Fruit fly (Drosophila melanogaster): Measurements from ENCODE around the gene Poc1.

The Poc1 gene

DNA sequence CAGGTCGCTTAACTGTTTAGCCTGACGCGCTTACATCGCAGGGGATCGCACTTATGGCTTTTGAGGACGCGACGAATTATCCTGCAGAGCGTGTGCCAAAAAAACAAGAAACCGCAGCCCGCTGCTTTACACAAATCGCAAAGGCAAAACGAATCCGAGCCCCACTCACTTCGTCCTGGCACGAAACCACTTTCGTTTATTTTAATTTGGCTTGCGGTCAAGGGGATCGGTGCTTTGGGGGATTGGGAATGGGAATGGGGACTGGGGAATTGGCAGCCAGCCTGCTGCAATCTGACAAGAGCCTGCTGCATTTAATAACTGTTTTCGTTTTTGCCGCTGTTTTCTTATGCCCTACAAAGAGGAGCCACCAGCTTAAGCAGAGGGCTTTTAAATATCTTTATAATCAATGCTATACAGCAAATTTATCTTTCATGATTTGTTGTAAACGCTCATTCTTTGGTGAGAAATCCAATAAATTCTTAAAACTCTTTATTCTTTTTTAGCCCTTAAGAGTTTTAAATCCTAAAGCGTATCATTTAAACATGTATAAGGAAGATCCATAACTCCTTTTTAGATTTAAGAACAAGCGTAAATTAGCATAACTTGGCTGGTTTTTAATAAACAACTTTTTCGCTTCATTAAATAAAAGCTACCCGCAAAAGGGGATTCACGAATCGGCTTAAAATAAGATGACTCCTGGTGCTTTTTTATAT lies 20.2 kb upstream of the Poc1 start:
- TF ChIP-seq CG17801 (GFP tag; optimal IDR thresholded peaks at IDR 0.05; ENCODE audit: partially characterized antibody): no peak

DNA sequence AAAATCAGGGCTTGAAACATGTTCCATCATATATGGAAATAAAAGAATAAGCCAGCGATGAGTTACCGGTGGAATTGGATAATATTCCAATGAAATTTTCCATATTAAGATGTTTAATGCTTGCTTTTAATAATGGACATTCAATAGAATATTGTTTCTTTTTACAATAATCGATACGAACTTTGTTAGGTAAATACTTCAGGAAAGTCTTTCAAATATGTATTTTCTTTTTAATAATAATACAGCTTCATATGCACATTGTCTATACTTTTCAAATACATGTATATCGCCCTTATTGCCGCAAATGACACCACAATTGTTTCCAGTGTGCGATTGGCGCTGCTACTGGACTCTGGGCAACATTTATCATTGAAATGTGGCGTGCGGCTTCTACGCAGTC lies 17.1 kb upstream of the Poc1 start:
- TF ChIP-seq CG17801 (GFP tag; optimal IDR thresholded peaks at IDR 0.05; ENCODE audit: partially characterized antibody): no peak

DNA sequence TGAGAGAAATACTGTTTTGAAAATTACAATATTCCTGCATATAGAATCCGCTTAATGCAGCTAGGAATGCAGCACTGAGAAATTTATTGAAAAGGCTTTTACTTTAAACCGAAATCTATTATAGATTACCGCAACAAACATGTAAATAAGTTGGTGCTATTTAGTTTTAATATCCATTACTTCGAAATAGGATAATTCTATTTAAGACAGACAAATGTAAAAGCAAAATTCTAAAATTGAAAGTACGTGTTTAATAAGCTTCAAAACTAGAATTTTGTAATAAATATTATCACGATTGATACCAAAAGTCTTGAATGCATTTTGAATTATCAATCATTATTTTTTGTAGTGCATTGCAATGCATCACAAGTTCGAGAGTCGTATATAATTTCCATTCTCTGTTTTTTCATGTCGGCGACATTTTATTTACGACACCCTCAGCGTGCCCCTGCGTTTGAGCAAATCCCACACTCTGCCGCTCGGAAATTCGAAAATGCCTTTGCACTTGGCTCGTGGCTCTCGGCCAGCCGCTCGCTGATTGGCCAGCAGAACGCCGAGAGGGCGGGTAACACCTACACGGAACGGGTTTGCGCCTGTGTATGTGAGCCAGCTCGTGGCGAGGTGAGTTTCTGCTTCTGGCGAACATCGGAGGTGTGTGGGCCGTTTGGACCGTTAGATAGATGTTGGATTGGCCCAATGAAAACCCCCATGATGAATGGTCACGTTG lies 13.5 kb upstream of the Poc1 start:
- no peak for TF ChIP-seq CG17801 (GFP tag; optimal IDR thresholded peaks at IDR 0.05; ENCODE audit: partially characterized antibody)

DNA sequence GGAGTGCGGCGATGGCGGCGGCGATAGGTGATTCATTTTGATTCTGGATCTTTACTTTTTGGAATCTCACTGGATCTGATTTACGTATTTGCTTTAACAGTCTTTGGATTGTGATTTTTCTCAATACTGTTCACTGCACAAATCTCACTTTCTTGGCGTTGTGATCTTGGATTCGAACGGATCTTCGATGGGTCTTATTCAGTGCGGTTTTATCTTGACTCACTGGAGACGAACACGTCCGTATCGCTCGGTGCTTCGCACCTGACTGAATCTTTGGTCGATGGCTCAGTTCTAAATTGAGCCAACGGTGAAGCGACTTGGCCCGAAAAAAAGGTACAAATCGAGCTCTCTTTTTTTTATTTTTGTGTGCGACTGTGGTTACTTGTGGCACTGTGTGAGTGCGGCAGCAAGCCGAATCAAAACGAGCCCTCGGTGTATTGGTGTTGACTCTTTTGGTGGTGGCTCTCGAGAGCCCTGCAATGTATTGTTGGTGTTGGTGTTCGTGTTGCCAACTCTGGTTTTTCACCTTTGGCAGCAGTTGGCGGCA lies 11.1 kb upstream of the Poc1 start, which contains the start of gene sens:
sens (minus strand) TSS at position 254 of the 547 bp plus-strand sequence.
- no peak for TF ChIP-seq CG17801 (GFP tag; optimal IDR thresholded peaks at IDR 0.05; ENCODE audit: partially characterized antibody)

DNA sequence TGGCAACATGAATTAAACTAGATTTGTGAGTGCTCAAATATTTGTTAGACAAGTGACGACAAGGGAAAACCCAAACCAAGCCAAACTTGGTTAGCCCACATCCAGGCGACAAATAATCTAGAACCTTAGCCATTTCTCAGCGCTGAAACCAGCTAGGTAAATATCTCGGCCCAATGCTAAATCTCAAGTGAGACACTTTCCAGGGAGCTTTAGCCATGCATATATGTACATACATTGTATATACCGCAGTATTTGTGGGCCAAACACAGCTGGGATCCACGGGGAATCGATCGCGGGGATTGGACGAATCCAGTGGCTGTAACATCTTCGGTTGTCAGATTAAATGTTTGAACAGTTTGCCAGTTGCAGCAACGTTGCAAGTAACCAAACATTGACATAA lies 7.8 kb upstream of the Poc1 start:
- no peak for TF ChIP-seq CG17801 (GFP tag; optimal IDR thresholded peaks at IDR 0.05; ENCODE audit: partially characterized antibody)

DNA sequence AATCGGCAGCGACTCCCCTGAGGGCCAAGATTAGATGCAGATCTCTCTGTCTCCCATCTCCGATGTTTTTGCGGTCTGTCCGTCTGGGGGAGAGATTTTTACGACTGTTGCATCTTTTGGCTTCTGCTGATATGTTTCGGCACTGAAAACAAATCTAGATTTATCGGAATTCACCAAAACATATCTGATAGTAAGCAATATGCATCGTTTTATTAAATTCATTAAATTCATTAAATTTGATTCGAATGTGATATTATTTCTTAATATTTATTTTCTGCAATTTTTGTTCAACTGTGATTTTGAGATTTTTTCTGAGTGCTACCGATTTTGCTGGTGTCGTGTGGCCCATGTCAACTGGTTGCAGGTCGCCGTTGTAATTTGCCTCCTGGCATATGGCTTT lies 3.7 kb upstream of the Poc1 start:
- no peak for TF ChIP-seq CG17801 (GFP tag; optimal IDR thresholded peaks at IDR 0.05; ENCODE audit: partially characterized antibody)

DNA sequence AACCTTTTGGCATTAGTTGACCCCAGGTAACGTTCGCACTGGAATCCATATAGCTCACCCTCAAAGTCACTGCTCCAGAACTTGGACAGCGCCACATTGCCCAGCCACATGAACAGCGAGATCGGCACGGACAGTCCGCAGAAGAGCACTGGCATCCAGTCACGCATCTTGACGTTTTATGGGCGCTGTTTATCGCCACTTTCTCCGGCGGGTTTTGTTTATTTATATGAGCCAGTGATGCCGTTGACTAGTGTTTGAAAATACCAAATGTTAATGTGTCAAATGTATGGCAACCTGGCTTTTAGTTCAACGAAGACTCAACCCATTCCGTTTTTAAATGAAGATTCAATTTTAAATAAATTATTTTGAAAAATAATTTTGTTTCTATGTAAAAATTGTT lies 2.2 kb downstream of the Poc1 start, which contains the start of gene CG10171:
CG10171 (minus strand) TSS at position 300 of the 400 bp plus-strand sequence.
- no peak for TF ChIP-seq CG17801 (GFP tag; optimal IDR thresholded peaks at IDR 0.05; ENCODE audit: partially characterized antibody)

DNA sequence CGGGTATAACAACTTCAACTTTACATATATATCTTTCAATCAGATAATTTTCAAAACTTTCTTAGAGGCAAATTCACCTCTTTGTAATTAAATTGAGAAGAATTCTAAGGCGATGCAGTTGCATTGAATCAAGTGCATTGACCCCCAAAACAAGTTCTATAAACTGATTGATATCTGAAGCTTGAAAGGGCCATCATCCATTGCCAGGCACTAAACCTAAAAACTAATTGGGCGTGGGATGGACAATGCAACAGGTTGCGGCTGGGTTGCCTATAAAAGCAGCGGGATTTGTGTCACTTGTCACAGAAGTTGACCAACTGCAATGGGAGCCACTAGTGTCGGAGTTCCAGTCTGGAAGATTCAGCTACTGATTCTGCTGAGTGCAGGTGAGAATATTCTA lies 5.3 kb downstream of the Poc1 start, which contains the start of gene CG14110:
CG14110 (plus strand) TSS at position 301 of the 400 bp plus-strand sequence.
- TF ChIP-seq CG17801 (GFP tag; optimal IDR thresholded peaks at IDR 0.05; ENCODE audit: partially characterized antibody): no peak

DNA sequence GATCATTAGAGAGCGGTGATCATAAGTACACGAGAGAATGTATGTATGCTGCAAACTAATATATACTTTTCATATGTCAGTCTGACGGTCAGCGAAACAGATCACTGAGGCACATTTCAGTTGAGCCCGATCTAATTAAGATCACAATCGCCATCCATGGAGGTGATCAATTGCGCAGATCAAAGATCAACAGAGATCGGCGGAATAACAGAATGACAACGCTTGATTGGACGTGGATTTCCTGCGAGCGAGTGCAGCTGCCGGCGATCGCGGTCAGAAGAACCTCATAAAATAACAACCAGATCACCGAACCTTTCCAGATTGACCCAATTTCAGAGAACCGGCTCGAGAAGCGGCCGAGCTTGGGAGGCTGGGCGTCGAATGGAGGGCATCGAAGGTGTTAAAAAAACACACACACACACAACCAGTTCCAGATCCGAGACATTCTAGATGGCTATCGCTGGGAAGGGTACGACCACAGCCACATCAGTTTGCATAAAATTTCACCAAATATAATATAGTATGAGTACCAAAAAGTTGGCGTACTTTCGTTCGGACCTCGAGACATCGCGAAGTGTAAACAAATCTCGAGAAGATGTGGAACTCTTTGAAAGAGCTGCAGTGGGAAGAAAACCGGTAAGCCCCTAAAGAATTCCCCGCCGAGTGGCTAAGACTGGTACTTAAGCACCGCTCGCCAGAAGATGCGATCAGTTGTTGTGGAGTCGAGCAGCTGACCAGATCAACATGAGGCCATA lies 7.6 kb downstream of the Poc1 start, which contains the start of gene ImpL1:
ImpL1 (plus strand) TSS at position 705 of the 755 bp plus-strand sequence.
- TF ChIP-seq CG17801 (GFP tag; optimal IDR thresholded peaks at IDR 0.05; ENCODE audit: partially characterized antibody): no peak

DNA sequence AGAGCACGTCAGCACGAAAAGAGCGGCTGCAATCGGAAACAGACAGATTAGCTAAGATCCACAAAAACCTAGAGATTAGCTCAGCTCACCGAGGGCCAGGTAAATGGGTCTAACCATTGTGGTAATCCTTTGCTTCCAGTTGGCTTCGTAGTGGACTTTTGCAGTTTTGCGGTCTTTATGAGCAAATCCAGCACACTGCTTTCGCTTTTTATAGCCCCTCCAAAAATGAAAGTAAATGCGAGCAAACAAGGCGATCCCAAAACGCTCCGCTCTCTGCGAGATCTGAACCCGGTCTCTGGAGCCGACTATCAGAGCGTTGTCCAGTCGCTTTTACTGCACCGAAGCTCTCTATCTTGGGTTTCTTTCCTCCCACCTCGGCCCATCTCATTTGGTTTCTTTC lies 8.6 kb downstream of the Poc1 start, which contains the start of gene CG14107:
CG14107 (minus strand) TSS at position 187 of the 400 bp plus-strand sequence.
- TF ChIP-seq CG17801 (GFP tag; optimal IDR thresholded peaks at IDR 0.05; ENCODE audit: partially characterized antibody): no peak

DNA sequence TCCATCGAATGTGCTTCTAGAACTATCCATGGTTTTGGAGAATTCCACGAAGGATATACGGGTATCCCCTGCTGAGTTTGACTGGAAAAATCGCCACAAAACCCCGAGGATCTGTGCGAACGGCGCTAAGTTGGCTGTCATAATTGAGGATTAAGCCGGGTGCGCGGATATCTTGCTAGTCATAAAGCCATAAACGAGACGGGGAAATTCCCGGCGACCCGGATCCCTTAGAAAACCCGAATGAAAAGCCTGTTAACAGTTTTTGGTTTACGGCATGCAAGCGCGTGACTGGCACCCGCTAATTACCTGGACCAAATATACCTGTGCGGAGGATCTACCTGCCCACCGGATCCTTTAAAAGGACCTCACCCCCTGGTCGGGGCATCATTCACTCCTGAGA lies 11.6 kb downstream of the Poc1 start, which contains the start of gene SNCF:
SNCF (plus strand) TSS at position 382 of the 400 bp plus-strand sequence.
- TF ChIP-seq CG17801 (GFP tag; optimal IDR thresholded peaks at IDR 0.05; ENCODE audit: partially characterized antibody): no peak

DNA sequence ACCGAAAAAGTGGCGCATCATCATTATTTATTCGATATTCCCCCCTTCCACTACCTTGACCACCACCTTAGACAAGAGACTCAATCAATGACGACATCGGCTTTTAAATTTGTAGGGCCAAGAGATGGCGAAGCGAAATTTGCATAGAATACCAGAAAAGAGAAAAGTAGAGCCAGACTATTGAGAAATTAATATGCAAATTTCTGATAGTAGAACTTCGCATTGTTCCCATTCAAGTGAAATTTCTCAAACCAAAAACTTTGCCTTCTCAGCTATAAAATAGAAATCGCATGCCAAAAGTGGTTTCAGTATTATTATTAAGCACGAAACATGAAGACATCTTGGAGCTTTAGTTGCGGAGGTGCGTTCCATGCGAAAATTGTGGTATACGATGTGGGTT lies 12.1 kb downstream of the Poc1 start, which contains the start of gene CG14111:
CG14111 (plus strand) TSS at position 301 of the 400 bp plus-strand sequence.
- no peak for TF ChIP-seq CG17801 (GFP tag; optimal IDR thresholded peaks at IDR 0.05; ENCODE audit: partially characterized antibody)

DNA sequence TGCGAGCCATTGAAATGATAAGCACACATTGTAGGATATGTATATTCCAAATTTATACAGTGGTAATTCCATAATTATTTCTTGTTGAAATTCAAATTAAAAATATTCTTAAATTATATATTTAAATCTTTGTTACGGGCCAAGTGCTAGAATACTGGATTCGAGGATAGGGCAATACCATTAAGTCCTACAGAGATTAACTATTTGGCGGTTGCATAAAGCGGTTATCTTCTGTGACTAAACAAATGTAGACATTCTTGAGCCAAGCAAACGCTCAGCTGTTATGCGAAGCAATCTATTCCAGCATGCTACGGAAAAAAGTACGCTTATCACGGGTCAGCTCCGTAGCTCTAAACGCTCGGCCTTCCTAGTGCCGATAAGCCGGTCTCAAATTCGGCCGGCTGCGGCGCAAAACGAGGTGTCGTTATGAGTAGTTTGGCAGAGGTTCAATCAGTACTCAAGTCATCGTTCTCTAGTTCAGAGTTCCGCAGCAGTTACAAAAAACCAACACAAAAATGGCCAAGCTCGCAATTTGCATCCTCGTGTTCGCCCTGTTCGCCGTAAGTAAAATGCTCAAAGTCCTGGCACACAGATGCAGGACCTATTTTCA lies 33.6 kb downstream of the Poc1 start, which contains the start of gene Nplp2:
Nplp2 (plus strand) TSS at position 293 of the 610 bp plus-strand sequence.
- no peak for TF ChIP-seq CG17801 (GFP tag; optimal IDR thresholded peaks at IDR 0.05; ENCODE audit: partially characterized antibody)

DNA sequence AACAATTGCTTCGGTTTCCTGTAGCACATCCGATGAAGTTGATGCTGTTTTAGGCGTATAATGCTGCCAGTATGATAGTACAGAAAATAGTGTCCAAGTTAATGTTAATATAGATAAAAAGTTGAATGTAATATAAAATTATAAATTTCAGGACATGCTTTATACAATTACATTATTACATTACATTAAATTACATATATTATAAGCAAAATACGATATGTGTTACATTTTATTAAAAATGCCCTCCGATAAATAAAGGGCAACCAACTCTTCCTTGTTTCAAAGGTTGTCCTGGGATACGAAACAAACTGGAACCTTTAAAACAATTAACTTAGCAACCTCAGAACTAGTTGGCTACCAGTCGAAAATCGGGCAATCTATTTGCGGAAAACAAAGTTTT lies 41.1 kb downstream of the Poc1 start, which contains the start of gene CG17687:
CG17687 (plus strand) TSS at position 301 of the 400 bp plus-strand sequence.
- no peak for TF ChIP-seq CG17801 (GFP tag; optimal IDR thresholded peaks at IDR 0.05; ENCODE audit: partially characterized antibody)

Measured in ovary, adult (tissue).